Worm (Caenorhabditis elegans) whole organism, L4 larva: ENCODE data around the gene F58E2.2.
"Not testable (repeated sequence)": the region's sequence is repeated elsewhere in the genome, so short reads cannot be mapped to it uniquely, and the experiment has no call there.

Experiments used
- ama-1 ChIP-seq: fragments of 150-350 bp; optimal IDR thresholded peaks from 2 replicates; lab custom pipeline; 2014; ENCODE audit warnings: inconsistent platforms, mixed read lengths
- ceh-44 ChIP-seq: fragments of 200-800 bp; sonication (Bioruptor generic); IDR thresholded peaks from 2 replicates; pipeline ENCODE4 v1.3.6; 2022; ENCODE audit warnings: missing genetic modification reagents, missing genetic modification characterization, missing compliant biosample characterization
- fkh-10 ChIP-seq: fragments of 150-350 bp; optimal IDR thresholded peaks from 2 replicates; lab custom pipeline; 2014; ENCODE audit warnings: missing biosample characterization, missing genetic modification reagents, missing genetic modification characterization
- gei-8 ChIP-seq: fragments of 200-800 bp; sonication (Bioruptor generic); optimal IDR thresholded peaks from 2 replicates; lab custom pipeline; 2018; ENCODE audit warnings: mild to moderate bottlenecking, missing genetic modification characterization, missing compliant biosample characterization
- jun-1 ChIP-seq: fragments of 150-350 bp; optimal IDR thresholded peaks from 2 replicates; lab custom pipeline; 2014; ENCODE audit warnings: missing biosample characterization, missing genetic modification reagents, missing genetic modification characterization
- lin-29 ChIP-seq: fragments of 200-800 bp; sonication (Bioruptor generic); IDR thresholded peaks from 2 replicates; pipeline ENCODE4 v1.3.6; 2022; ENCODE audit warnings: missing genetic modification reagents, missing genetic modification characterization, missing compliant biosample characterization
- mxl-2 ChIP-seq: fragments of 200-800 bp; sonication (Bioruptor generic); conservative IDR thresholded peaks from 2 replicates; pipeline ENCODE4 v1.3.6; 2022; ENCODE audit warnings: missing genetic modification reagents, missing genetic modification characterization, missing compliant biosample characterization
- sdz-12 ChIP-seq: fragments of 200-800 bp; sonication (Bioruptor generic); optimal IDR thresholded peaks from 2 replicates; lab custom pipeline; 2018; ENCODE audit warnings: mild to moderate bottlenecking, missing genetic modification characterization, missing compliant biosample characterization
- snpc-4 ChIP-seq: fragments of 150-350 bp; optimal IDR thresholded peaks from 2 replicates; lab custom pipeline; 2014; ENCODE audit warnings: missing biosample characterization, missing genetic modification characterization
- unc-39 ChIP-seq: sonication (generic microtip); optimal IDR thresholded peaks from 2 replicates; lab custom pipeline; 2017; ENCODE audit warnings: missing biosample characterization, missing genetic modification characterization
- ztf-11 ChIP-seq: fragments of 150-350 bp; optimal IDR thresholded peaks from 2 replicates; lab custom pipeline; 2014; ENCODE audit warnings: missing biosample characterization, missing genetic modification characterization

- TF ChIP-seq ztf-11 (tag; lab: Kevin White, UChicago); unc-39; lin-29 (GFP tag; lab: Robert Waterston, UW); mxl-2; snpc-4 (tag; lab: Kevin White, UChicago); ceh-44 (GFP tag; lab: Robert Waterston, UW); jun-1; ama-1; fkh-10; gei-8 (GFP tag; lab: Kevin White, UChicago); sdz-12 (GFP tag; lab: Kevin White, UChicago): not testable (repeated sequence)
Observed at ce11 chrIV:3433387-3433786, 36.5 kb upstream of the F58E2.2 start, which contains the start of gene C04C3.7.
